Fruit fly (Drosophila melanogaster): ENCODE measurements around the gene Unc-76.
A peak's percentile ranks its signal among the peaks of the same experiment; 100 is the strongest.

Unc-76 gene

DNA sequence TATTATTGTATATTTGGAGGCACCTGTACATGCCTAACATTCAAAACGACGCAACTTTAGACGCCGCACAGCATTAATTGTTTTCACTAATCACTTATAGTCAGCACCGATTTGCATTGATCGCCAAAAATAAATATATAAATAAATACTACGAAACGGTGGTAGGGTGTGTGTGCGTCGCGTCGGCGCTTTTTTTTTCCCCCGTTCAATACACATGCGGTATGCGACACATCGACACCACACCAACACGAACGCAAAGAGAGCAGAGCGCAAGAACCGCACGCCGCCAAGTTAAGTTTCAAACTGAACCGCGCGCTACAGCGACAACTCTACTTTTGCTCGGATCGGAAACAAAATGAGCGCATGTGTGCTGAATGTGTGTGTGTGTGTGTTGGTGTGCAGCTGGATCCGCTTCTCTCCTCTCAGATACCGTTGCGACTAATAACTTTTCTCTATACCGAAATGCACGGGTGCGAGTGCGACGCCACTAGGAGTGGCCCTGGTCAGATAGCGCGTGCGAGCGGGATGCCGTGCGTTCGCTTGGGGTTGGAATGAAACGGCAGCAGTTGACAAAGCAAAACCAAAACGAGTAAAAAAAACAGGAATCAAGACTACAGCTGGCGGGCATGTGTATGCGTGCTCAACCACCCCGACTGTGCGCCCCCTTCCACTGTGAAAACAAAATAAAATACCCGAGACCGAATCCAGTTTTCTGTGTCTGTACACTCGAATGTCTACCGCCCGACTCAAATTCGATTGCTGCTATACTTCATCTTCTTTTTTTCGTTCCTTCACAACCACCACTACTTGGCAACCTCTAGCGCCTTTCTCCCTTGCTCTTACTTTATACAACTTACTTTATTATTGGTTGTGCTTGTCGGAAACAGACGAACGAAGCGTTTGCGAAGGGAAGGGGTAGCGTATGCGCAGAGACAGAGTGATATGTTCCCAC is 42.9 kb downstream of the Unc-76 start, which contains the start of gene ph-d (continued):
- TF ChIP-seq Dref (GFP tag; IDR thresholded peaks at IDR 0.05), result no peak
- TF ChIP-seq mirr (GFP tag; optimal IDR thresholded peaks at IDR 0.05), result peak; percentile 76
- no peak for TF ChIP-seq CG14441 (GFP tag; IDR thresholded peaks at IDR 0.05)
- peak; percentile 66 for TF ChIP-seq CG7987 (GFP tag; optimal IDR thresholded peaks at IDR 0.05)
- TF ChIP-seq CG15011 (GFP tag; optimal IDR thresholded peaks at IDR 0.05), result peak; percentile 17
- peak; percentile 65 for TF ChIP-seq CG13894 (tag; optimal IDR thresholded peaks at IDR 0.05)
- TF ChIP-seq CG6654 (GFP tag; optimal IDR thresholded peaks at IDR 0.05), result no peak
- peak; percentile 59 for TF ChIP-seq CG18262 (tag; optimal IDR thresholded peaks at IDR 0.05)
- TF ChIP-seq Rfx (GFP tag; IDR thresholded peaks at IDR 0.05), result peak; percentile 48
- TF ChIP-seq Mes4 (GFP tag; optimal IDR thresholded peaks at IDR 0.05), result peak; percentile 41
- peak; percentile 70 for TF ChIP-seq vvl (GFP tag; IDR thresholded peaks at IDR 0.05)
- no peak for TF ChIP-seq lov (optimal IDR thresholded peaks at IDR 0.05)
- TF ChIP-seq lov (GFP tag; IDR thresholded peaks at IDR 0.05), result 0 out of 3 replicates have a peak, but pooled peaks have one; percentile 33
- TF ChIP-seq corto (GFP tag; optimal IDR thresholded peaks at IDR 0.05), result no peak
- no peak for TF ChIP-seq tna (GFP tag; IDR thresholded peaks at IDR 0.05; ENCODE audit: partially characterized antibody)
- peak; percentile 57 for TF ChIP-seq GATAe (GFP tag; conservative IDR thresholded peaks at IDR 0.05)
- peak; percentile 72 for TF ChIP-seq crol (GFP tag; IDR thresholded peaks at IDR 0.05)
- no peak for TF ChIP-seq CG7372 (GFP tag; IDR thresholded peaks at IDR 0.05)
- TF ChIP-seq kah (GFP tag; optimal IDR thresholded peaks at IDR 0.05), result no peak
- TF ChIP-seq CG2120 (GFP tag; optimal IDR thresholded peaks at IDR 0.05), result peak; percentile 62
- no peak for TF ChIP-seq maf-S (GFP tag; optimal IDR thresholded peaks at IDR 0.05)
- peak; percentile 28 for TF ChIP-seq CG15601 (tag; optimal IDR thresholded peaks at IDR 0.05)
- peak; percentile 27 for TF ChIP-seq CG13775 (GFP tag; optimal IDR thresholded peaks at IDR 0.05)
- TF ChIP-seq tio (GFP tag; optimal IDR thresholded peaks at IDR 0.05), result peak; percentile 30
- peak; percentile 90 for TF ChIP-seq row (GFP tag; IDR thresholded peaks at IDR 0.05)
- TF ChIP-seq esg (GFP tag; conservative IDR thresholded peaks at IDR 0.05), result 0 out of 2 replicates have a peak, but pooled peaks have one; percentile 19
- TF ChIP-seq Drgx (GFP tag; IDR thresholded peaks at IDR 0.05), result peak; percentile 91
- TF ChIP-seq wor (GFP tag; IDR thresholded peaks at IDR 0.05), result peak; percentile 30; the same call in 1 of the 2 replicates
- no peak for TF ChIP-seq disco-r (GFP tag; optimal IDR thresholded peaks at IDR 0.05)
- peak; percentile 47 for TF ChIP-seq CG13296 (GFP tag; optimal IDR thresholded peaks at IDR 0.05)
- TF ChIP-seq CG3281 (GFP tag; optimal IDR thresholded peaks at IDR 0.05), result peak; percentile 45
- no peak for TF ChIP-seq sna (GFP tag; IDR thresholded peaks at IDR 0.05; ENCODE audit: partially characterized antibody)
- TF ChIP-seq Mad (GFP tag; optimal IDR thresholded peaks at IDR 0.05), result no peak
- TF ChIP-seq amos (GFP tag; IDR thresholded peaks at IDR 0.05; ENCODE audit: partially characterized antibody), result no peak
- TF ChIP-seq CG11695 (GFP tag; IDR thresholded peaks at IDR 0.05), result peak; percentile 36; the same call in 1 of the 3 replicates
- TF ChIP-seq YL-1 (GFP tag; optimal IDR thresholded peaks at IDR 0.05), result peak; percentile 27
- TF ChIP-seq grn (GFP tag; optimal IDR thresholded peaks at IDR 0.05), result no peak
- TF ChIP-seq CG4328 (GFP tag; optimal IDR thresholded peaks at IDR 0.05), result no peak
- peak; percentile 29 for TF ChIP-seq CG14710 (tag; optimal IDR thresholded peaks at IDR 0.05)
- peak; percentile 48 for TF ChIP-seq Fer1 (GFP tag; optimal IDR thresholded peaks at IDR 0.05)
- TF ChIP-seq H2.0 (GFP tag; IDR thresholded peaks at IDR 0.05), result 0 out of 2 replicates have a peak, but pooled peaks have one; percentile 29
- TF ChIP-seq CG8944 (GFP tag; optimal IDR thresholded peaks at IDR 0.05), result no peak
- 0 out of 3 replicates have a peak, but pooled peaks have one; percentile 19 for TF ChIP-seq H15 (GFP tag; IDR thresholded peaks at IDR 0.05)
- TF ChIP-seq Opbp (GFP tag; IDR thresholded peaks at IDR 0.05; ENCODE audit: partially characterized antibody), result peak; percentile 50; the same call in 2 of the 3 replicates
- TF ChIP-seq CG15269 (tag; optimal IDR thresholded peaks at IDR 0.05), result peak; percentile 53
- TF ChIP-seq CG11247 (GFP tag; IDR thresholded peaks at IDR 0.05), result peak; percentile 8; the same call in 1 of the 2 replicates
- TF ChIP-seq hkb (optimal IDR thresholded peaks at IDR 0.05), result no peak
- peak; percentile 60 for TF ChIP-seq hkb (GFP tag; IDR thresholded peaks at IDR 0.05)
- peak; percentile 42; the same call in 1 of the 3 replicates for TF ChIP-seq CG2199 (GFP tag; IDR thresholded peaks at IDR 0.05)
